Fruit fly (Drosophila melanogaster): ENCODE results near the gene Sms.

Gene Sms

DNA sequence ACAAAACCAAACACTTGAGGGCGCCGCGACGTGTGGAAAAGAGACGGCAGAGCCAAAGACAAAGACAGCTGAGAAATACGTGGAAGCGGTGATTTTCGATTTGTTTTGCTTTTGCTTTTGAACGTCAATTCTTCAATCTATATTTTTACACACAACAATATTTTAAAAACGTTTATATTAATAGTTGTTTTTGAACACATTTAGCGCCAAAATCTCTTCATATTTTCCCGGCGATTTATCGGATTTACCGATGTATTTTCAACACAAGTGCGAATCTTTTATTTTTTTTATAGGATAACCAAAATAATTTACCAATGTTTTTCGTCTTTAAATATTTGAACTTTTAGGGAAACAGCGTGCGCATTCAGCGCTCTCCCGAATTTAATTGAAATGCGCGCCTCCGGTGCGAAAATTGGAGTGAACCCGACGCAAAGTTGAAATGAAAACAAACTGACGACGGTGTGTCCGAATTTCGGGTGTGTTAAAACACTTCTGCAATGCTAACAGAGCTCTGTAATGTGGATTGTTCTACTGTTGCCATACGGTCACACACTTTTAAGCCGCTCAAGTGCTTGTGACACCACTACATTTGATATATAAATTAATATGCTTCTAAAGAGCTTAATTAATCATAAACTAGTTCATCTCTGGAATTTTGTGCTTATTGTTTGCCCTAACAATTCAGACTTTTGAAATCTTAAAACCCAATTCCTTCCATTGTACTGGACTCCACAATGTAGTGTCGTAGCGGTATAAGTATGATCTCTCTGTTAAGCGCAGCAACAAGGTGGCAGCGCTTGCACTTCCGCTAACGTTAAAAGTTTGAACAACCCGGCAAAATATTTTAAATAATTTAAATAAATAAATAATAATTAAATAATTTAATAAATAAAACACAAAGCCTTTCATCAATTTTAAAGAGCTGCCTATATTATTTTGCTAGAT lies 10.4 kb downstream of the Sms start, which contains the start of gene app (continued):
- TF ChIP-seq Hmr (GFP tag; optimal IDR thresholded peaks at IDR 0.05) (peak; percentile 90), CG9797 (GFP tag; optimal IDR thresholded peaks at IDR 0.05) (peak; percentile 58), Dip3 (GFP tag; optimal IDR thresholded peaks at IDR 0.05) (peak; percentile 80), CG10959 (GFP tag; IDR thresholded peaks at IDR 0.05) (peak; percentile 65; the same call in 1 of the 2 replicates), CG10267 (tag; optimal IDR thresholded peaks at IDR 0.05) (peak; percentile 75), Chrac-16 (GFP tag; optimal IDR thresholded peaks at IDR 0.05) (peak; percentile 75), Xbp1 (GFP tag; optimal IDR thresholded peaks at IDR 0.05) (peak; percentile 79), YL-1 (GFP tag; optimal IDR thresholded peaks at IDR 0.05) (peak; percentile 30), exex (tag; optimal IDR thresholded peaks at IDR 0.05) (peak; percentile 56), lola (GFP tag; optimal IDR thresholded peaks at IDR 0.05) (peak in 1 of 3 experiments; percentile 75), hkb (optimal IDR thresholded peaks at IDR 0.05) (peak; percentile 29), hkb (GFP tag; IDR thresholded peaks at IDR 0.05) (peak; percentile 91), Vsx1 (GFP tag; optimal IDR thresholded peaks at IDR 0.05) (peak; percentile 60), CG13296 (GFP tag; optimal IDR thresholded peaks at IDR 0.05) (peak; percentile 89), CG13624 (GFP tag; optimal IDR thresholded peaks at IDR 0.05) (peak; percentile 48), Hsf (GFP tag; optimal IDR thresholded peaks at IDR 0.05) (peak; percentile 86), CG12071 (GFP tag; optimal IDR thresholded peaks at IDR 0.05) (peak; percentile 87), CG13775 (GFP tag; optimal IDR thresholded peaks at IDR 0.05) (peak; percentile 91), ATbp (GFP tag; optimal IDR thresholded peaks at IDR 0.05) (peak; percentile 69), sr (GFP tag; IDR thresholded peaks at IDR 0.05) (peak; percentile 86; the same call in 2 of the 3 replicates), E2f1 (GFP tag; IDR thresholded peaks at IDR 0.05) (peak; percentile 91), Drgx (GFP tag; IDR thresholded peaks at IDR 0.05) (peak; percentile 93), Dll (GFP tag; IDR thresholded peaks at IDR 0.05; ENCODE audit: partially characterized antibody) (no peak), CG33557 (GFP tag; optimal IDR thresholded peaks at IDR 0.05) (peak; percentile 82), stc (GFP tag; IDR thresholded peaks at IDR 0.05) (peak; percentile 92), CG16813 (GFP tag; IDR thresholded peaks at IDR 0.05; ENCODE audit: partially characterized antibody) (no peak), Dfd (GFP tag; optimal IDR thresholded peaks at IDR 0.05) (no peak), rib (GFP tag; IDR thresholded peaks at IDR 0.05) (peak; percentile 53; the same call in 1 of the 2 replicates), disco-r (GFP tag; optimal IDR thresholded peaks at IDR 0.05) (peak; percentile 65), sim (GFP tag; IDR thresholded peaks at IDR 0.05) (peak; percentile 74; the same call in 1 of the 2 replicates), dimm (GFP tag; IDR thresholded peaks at IDR 0.05) (peak; percentile 79), Mrtf (GFP tag; IDR thresholded peaks at IDR 0.05) (peak; percentile 82), Dad (GFP tag; optimal IDR thresholded peaks at IDR 0.05) (peak; percentile 70)

DNA sequence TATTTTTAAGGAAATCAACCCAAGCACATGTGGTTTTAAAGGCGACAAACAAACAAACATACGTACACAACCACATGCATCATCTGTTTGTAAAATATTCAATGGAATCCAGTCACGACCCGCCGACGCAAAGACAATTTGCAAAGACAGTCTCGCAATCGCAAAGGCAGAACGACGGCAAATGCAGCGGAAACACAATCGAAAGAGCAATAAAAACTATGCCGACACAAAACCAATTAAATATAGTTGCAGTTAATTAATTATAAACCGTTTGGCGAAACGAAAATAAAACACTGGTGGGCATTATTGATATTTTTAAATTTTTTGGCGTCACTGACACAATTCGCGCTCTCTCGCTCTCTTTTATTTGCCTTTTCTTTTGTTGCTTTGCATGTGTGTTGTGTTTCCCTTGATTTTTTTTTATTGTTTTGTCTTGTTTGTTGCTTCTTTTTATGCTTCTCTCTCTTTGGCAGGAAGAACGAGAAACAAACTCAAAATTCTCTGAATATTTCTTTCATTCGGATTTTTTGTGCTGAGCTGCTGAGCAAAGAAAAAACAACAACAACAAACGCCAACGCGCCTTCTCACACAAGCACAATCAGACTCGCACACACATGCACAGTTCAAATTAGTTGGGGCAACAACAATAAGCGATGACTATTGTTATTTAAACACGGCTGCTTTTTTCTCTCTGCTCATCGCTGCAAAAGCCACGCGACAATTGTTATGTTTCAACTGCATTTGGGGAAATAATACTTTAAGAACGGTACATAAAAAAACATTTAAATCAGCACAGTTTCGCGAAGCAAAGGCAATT lies 11.3 kb downstream of the Sms start:
- TF ChIP-seq CG16813 (GFP tag; IDR thresholded peaks at IDR 0.05; ENCODE audit: partially characterized antibody), result no peak
- TF ChIP-seq bbx (GFP tag; IDR thresholded peaks at IDR 0.05; ENCODE audit: partially characterized antibody), result peak; percentile 15; the same call in 1 of the 2 replicates
- TF ChIP-seq CG6765 (GFP tag; optimal IDR thresholded peaks at IDR 0.05), result no peak
- TF ChIP-seq sqz (GFP tag; optimal IDR thresholded peaks at IDR 0.05), result peak; percentile 72
- peak; percentile 88 for TF ChIP-seq nom (GFP tag; optimal IDR thresholded peaks at IDR 0.05)
- TF ChIP-seq CG18262 (tag; optimal IDR thresholded peaks at IDR 0.05), result no peak
- TF ChIP-seq ERR (GFP tag; optimal IDR thresholded peaks at IDR 0.05), result no peak
- no peak for TF ChIP-seq C15 (GFP tag; IDR thresholded peaks at IDR 0.05)
- no peak for TF ChIP-seq ham (GFP tag; IDR thresholded peaks at IDR 0.05)
- TF ChIP-seq CG2199 (GFP tag; IDR thresholded peaks at IDR 0.05), result peak; percentile 68; the same call in 1 of the 3 replicates
- no peak for TF ChIP-seq Dip3 (GFP tag; optimal IDR thresholded peaks at IDR 0.05)
- no peak for TF ChIP-seq en (GFP tag; optimal IDR thresholded peaks at IDR 0.05)
- no peak for TF ChIP-seq CG42726 (GFP tag; IDR thresholded peaks at IDR 0.05; ENCODE audit: partially characterized antibody)
- TF ChIP-seq Poxn (GFP tag; IDR thresholded peaks at IDR 0.05), result no peak
- TF ChIP-seq CG17186 (GFP tag; optimal IDR thresholded peaks at IDR 0.05), result no peak
- no peak for TF ChIP-seq kay (GFP tag; optimal IDR thresholded peaks at IDR 0.05)

All from whole organism, embryonic.